Fruit fly (Drosophila melanogaster): ENCODE results near the gene CG14455.
A peak's percentile ranks its signal among the peaks of the same experiment; 100 is the strongest.

CG14455 gene

dm6 chr3L:22646007-22646406 lies 40.9 kb downstream of the CG14455 start, which contains the start of gene CG33767:
Gene CG33767, plus strand, starts transcription at chr3L:22646307.
- no peak for TF ChIP-seq oc (tag; optimal IDR thresholded peaks at IDR 0.05)
- no peak for TF ChIP-seq luna (GFP tag; optimal IDR thresholded peaks at IDR 0.05)
- no peak for TF ChIP-seq Adf1 (GFP tag; IDR thresholded peaks at IDR 0.05)
- no peak for TF ChIP-seq eve (GFP tag; optimal IDR thresholded peaks at IDR 0.05)
- no peak for TF ChIP-seq Sox100B (GFP tag; optimal IDR thresholded peaks at IDR 0.05)
- no peak for TF ChIP-seq CG13296 (GFP tag; optimal IDR thresholded peaks at IDR 0.05)
- TF ChIP-seq CG10979 (tag; optimal IDR thresholded peaks at IDR 0.05): no peak
- TF ChIP-seq CG9727 (GFP tag; optimal IDR thresholded peaks at IDR 0.05): no peak
- no peak for TF ChIP-seq PHDP (tag; optimal IDR thresholded peaks at IDR 0.05)

dm6 chr3L:22645327-22645726 lies 41.6 kb downstream of the CG14455 start, which contains the start of gene CG33766:
Gene CG33766, plus strand, starts transcription at chr3L:22645627.
- no peak for TF ChIP-seq Trl (optimal IDR thresholded peaks at IDR 0.05)
- TF ChIP-seq Trl (GFP tag; optimal IDR thresholded peaks at IDR 0.05): no peak
- TF ChIP-seq CG9797 (GFP tag; optimal IDR thresholded peaks at IDR 0.05): no peak
- no peak for TF ChIP-seq CG12659 (GFP tag; optimal IDR thresholded peaks at IDR 0.05)

dm6 chr3L:22642276-22642900 lies 44.5 kb downstream of the CG14455 start:
- TF ChIP-seq Trl (optimal IDR thresholded peaks at IDR 0.05) (peak in 1 of 2 experiments; percentile 11), Trl (GFP tag; optimal IDR thresholded peaks at IDR 0.05) (no peak), cg (GFP tag; optimal IDR thresholded peaks at IDR 0.05) (peak; percentile 51), scrt (GFP tag; optimal IDR thresholded peaks at IDR 0.05) (peak; percentile 38), CG5180 (GFP tag; optimal IDR thresholded peaks at IDR 0.05) (peak; percentile 7), CG4360 (GFP tag; IDR thresholded peaks at IDR 0.05) (0 out of 2 replicates have a peak, but pooled peaks have one; percentile 29), Vsx1 (GFP tag; optimal IDR thresholded peaks at IDR 0.05) (no peak), Nf-YC (tag; optimal IDR thresholded peaks at IDR 0.05) (peak; percentile 95), ewg (GFP tag; optimal IDR thresholded peaks at IDR 0.05) (peak; percentile 70), vnd (GFP tag; IDR thresholded peaks at IDR 0.05; ENCODE audit: partially characterized antibody) (no peak), nerfin-1 (tag; optimal IDR thresholded peaks at IDR 0.05) (peak; percentile 91), tll (GFP tag; optimal IDR thresholded peaks at IDR 0.05) (peak in 1 of 2 experiments; percentile 41), ham (GFP tag; IDR thresholded peaks at IDR 0.05) (no peak), Nf-YB (GFP tag; optimal IDR thresholded peaks at IDR 0.05) (peak; percentile 94), rib (GFP tag; IDR thresholded peaks at IDR 0.05) (no peak)

- TF ChIP-seq CG5180 (GFP tag; optimal IDR thresholded peaks at IDR 0.05): peak; percentile 93
- no peak for TF ChIP-seq cato (GFP tag; optimal IDR thresholded peaks at IDR 0.05; ENCODE audit: borderline replicate concordance)
- peak; percentile 82 for TF ChIP-seq Deaf1 (tag; optimal IDR thresholded peaks at IDR 0.05)
These were observed 48.9 kb downstream of the CG14455 start, which contains the start of gene CG14459 for dm6 chr3L:22637866-22638534. Gene CG14459, minus strand, starts transcription at chr3L:22637916.
